Worm (Caenorhabditis elegans) whole organism, L2 larva: ENCODE results near the gene cuc-1.

Experiments
- C34F6.9 ChIP-seq: fragments of 150-350 bp; optimal IDR thresholded peaks from 2 replicates; lab custom pipeline; 2014; ENCODE audit warnings: missing biosample characterization, missing genetic modification characterization
- elt-1 ChIP-seq: fragments of 150-350 bp; optimal IDR thresholded peaks from 2 replicates; lab custom pipeline; 2014; ENCODE audit warnings: missing biosample characterization, missing genetic modification characterization
- elt-3 ChIP-seq: sonication (generic microtip); optimal IDR thresholded peaks from 2 replicates; lab custom pipeline; 2017; ENCODE audit warnings: missing biosample characterization, missing genetic modification characterization
- nhr-11 ChIP-seq: fragments of 150-350 bp; optimal IDR thresholded peaks from 2 replicates; lab custom pipeline; 2014; ENCODE audit warnings: missing biosample characterization, missing genetic modification characterization
- nhr-25 ChIP-seq: fragments of 150-350 bp; sonication (generic microtip); optimal IDR thresholded peaks from 3 replicates; lab custom pipeline; 2014; ENCODE audit warnings: missing biosample characterization, missing genetic modification characterization
- unc-39 ChIP-seq: fragments of 150-350 bp; optimal IDR thresholded peaks from 2 replicates; lab custom pipeline; 2014; ENCODE audit warnings: missing biosample characterization, missing genetic modification characterization

DNA sequence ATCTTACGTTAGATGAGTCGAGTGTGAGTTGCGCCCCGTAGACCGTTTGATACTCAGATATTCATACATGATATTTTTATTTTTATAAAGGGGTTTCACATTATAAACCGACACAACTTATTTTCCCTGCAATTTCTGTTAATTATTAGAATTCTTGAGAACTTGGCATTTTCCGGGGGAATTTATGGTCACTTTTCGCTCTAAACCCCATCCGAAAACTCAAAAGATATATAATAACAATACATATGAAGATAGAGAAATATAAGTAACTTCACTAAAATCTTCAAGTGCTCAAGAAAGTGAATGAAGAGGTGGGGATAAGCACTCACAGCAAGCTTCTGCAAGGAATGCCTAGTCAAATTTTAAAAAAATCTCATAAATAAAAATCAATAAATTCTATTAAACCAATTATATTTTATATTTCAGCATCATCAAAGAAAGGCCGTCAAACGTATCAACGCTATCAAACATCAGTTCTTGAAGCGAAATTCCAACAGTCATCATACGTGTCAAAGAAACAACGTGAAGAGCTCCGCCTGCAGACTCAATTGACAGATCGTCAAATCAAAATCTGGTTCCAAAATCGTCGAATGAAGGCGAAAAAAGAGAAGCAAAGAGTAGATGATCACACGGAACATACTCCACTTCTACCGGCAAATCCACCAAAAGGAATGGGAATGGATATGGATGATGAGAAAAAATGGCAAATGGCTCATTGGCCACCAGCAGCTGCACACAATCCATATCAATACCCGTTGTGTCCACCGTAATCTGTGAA, 45.0 kb downstream of the cuc-1 start:
- TF ChIP-seq nhr-11, result no peak
- TF ChIP-seq elt-1 (tag; lab: Kevin White, UChicago), result no peak
- TF ChIP-seq nhr-25, result no peak
- TF ChIP-seq unc-39, result no peak
- no peak for TF ChIP-seq C34F6.9 (tag; lab: Kevin White, UChicago)
- no peak for TF ChIP-seq elt-3 (tag; lab: Kevin White, UChicago)
